Fruit fly (Drosophila melanogaster): ENCODE measurements around the gene CG10466.

The CG10466 gene

dm6 chr2L:19795320-19796110 lies 3.6 kb downstream of the CG10466 start (continued):
- no peak for TF ChIP-seq CG12744 (GFP tag; optimal IDR thresholded peaks at IDR 0.05)
- peak; percentile 87 for TF ChIP-seq sens (GFP tag)
- no peak for TF ChIP-seq CG1647 (GFP tag; optimal IDR thresholded peaks at IDR 0.05)
- peak; percentile 42 for TF ChIP-seq ind (GFP tag; optimal IDR thresholded peaks at IDR 0.05)
- peak; percentile 82 for TF ChIP-seq CG4617 (GFP tag; optimal IDR thresholded peaks at IDR 0.05; ENCODE audit: borderline replicate concordance)
- TF ChIP-seq MTF-1 (GFP tag; optimal IDR thresholded peaks at IDR 0.05; ENCODE audit: borderline replicate concordance), result no peak
- TF ChIP-seq corto (GFP tag; optimal IDR thresholded peaks at IDR 0.05), result no peak
- no peak for TF ChIP-seq NC2α (GFP tag; optimal IDR thresholded peaks at IDR 0.05)
- peak; percentile 33 for TF ChIP-seq shn (GFP tag; optimal IDR thresholded peaks at IDR 0.05)
- peak; percentile 65 for TF ChIP-seq pho (GFP tag; optimal IDR thresholded peaks at IDR 0.05)
- no peak for TF ChIP-seq Jarid2 (GFP tag; optimal IDR thresholded peaks at IDR 0.05)
- no peak for TF ChIP-seq CG10565 (GFP tag; optimal IDR thresholded peaks at IDR 0.05)
- TF ChIP-seq Myb (GFP tag; optimal IDR thresholded peaks at IDR 0.05), result peak; percentile 55
- TF ChIP-seq CG14050 (GFP tag; IDR thresholded peaks at IDR 0.05), result no peak; the same call in 2 of the 3 replicates
- TF ChIP-seq CG3065 (GFP tag; optimal IDR thresholded peaks at IDR 0.05), result no peak
- 0 out of 3 replicates have a peak, but pooled peaks have one; percentile 31 for TF ChIP-seq CG7963 (GFP tag; IDR thresholded peaks at IDR 0.05; ENCODE audit: partially characterized antibody)
- no peak for TF ChIP-seq CG18599 (GFP tag; optimal IDR thresholded peaks at IDR 0.05)
- no peak for TF ChIP-seq ash1 (GFP tag; optimal IDR thresholded peaks at IDR 0.05)
- TF ChIP-seq btn (GFP tag; optimal IDR thresholded peaks at IDR 0.05), result no peak
- TF ChIP-seq CG2712 (tag; optimal IDR thresholded peaks at IDR 0.05), result peak; percentile 48
- TF ChIP-seq CG18011 (GFP tag; optimal IDR thresholded peaks at IDR 0.05), result peak; percentile 33
- TF ChIP-seq CG9215 (GFP tag; IDR thresholded peaks at IDR 0.05), result peak; percentile 18; the same call in 1 of the 2 replicates
- TF ChIP-seq dmrt11E (tag; optimal IDR thresholded peaks at IDR 0.05), result peak; percentile 33
- no peak for TF ChIP-seq NK7.1 (GFP tag; optimal IDR thresholded peaks at IDR 0.05)
- no peak for TF ChIP-seq z (GFP tag; IDR thresholded peaks at IDR 0.05)
- TF ChIP-seq Awh (GFP tag; IDR thresholded peaks at IDR 0.05), result no peak
- no peak for TF ChIP-seq HLHmδ (GFP tag; optimal IDR thresholded peaks at IDR 0.05)
- TF ChIP-seq CG10959 (GFP tag; IDR thresholded peaks at IDR 0.05), result no peak
- no peak for TF ChIP-seq CG15269 (tag; optimal IDR thresholded peaks at IDR 0.05)
- TF ChIP-seq sob (GFP tag; IDR thresholded peaks at IDR 0.05), result peak; percentile 10; the same call in 1 of the 2 replicates
- TF ChIP-seq Scr (GFP tag; IDR thresholded peaks at IDR 0.05; ENCODE audit: partially characterized antibody), result peak; percentile 87
- TF ChIP-seq CG5245 (GFP tag; optimal IDR thresholded peaks at IDR 0.05), result no peak
- TF ChIP-seq CG7271 (tag; optimal IDR thresholded peaks at IDR 0.05), result no peak
- peak; percentile 56 for TF ChIP-seq ci (GFP tag; IDR thresholded peaks at IDR 0.05)
- TF ChIP-seq eyg (GFP tag; optimal IDR thresholded peaks at IDR 0.05), result no peak
- no peak for TF ChIP-seq CG6254 (GFP tag; optimal IDR thresholded peaks at IDR 0.05)
- TF ChIP-seq unc-4 (GFP tag; IDR thresholded peaks at IDR 0.05; ENCODE audit: partially characterized antibody), result peak; percentile 78
- TF ChIP-seq Mrtf (GFP tag; IDR thresholded peaks at IDR 0.05), result no peak
- peak; percentile 70 for TF ChIP-seq Rfx (GFP tag; IDR thresholded peaks at IDR 0.05)
- no peak for TF ChIP-seq Eip74EF (GFP tag; optimal IDR thresholded peaks at IDR 0.05)
- TF ChIP-seq Lpt (GFP tag; optimal IDR thresholded peaks at IDR 0.05), result no peak
- peak; percentile 58 for TF ChIP-seq gem (tag; optimal IDR thresholded peaks at IDR 0.05)
- TF ChIP-seq CG9727 (GFP tag; optimal IDR thresholded peaks at IDR 0.05), result peak; percentile 55
- TF ChIP-seq CG1603 (tag; optimal IDR thresholded peaks at IDR 0.05), result peak; percentile 78
- peak; percentile 33 for TF ChIP-seq CG8290 (GFP tag; optimal IDR thresholded peaks at IDR 0.05)
- TF ChIP-seq CG8290 (tag; optimal IDR thresholded peaks at IDR 0.05), result peak in 1 of 2 experiments; percentile 70
- TF ChIP-seq pros (GFP tag; optimal IDR thresholded peaks at IDR 0.05), result no peak
- TF ChIP-seq CHES-1-like (GFP tag; optimal IDR thresholded peaks at IDR 0.05), result peak; percentile 75
- peak; percentile 80 for TF ChIP-seq Dll (GFP tag; IDR thresholded peaks at IDR 0.05; ENCODE audit: partially characterized antibody)
